Fruit fly (Drosophila melanogaster) whole organism, embryonic: ENCODE measurements around the gene Syx5.

Experiments
- CG10147 ChIP-seq: fragments of 200-800 bp; sonication (Bioruptor generic); optimal IDR thresholded peaks from 2 replicates; lab custom pipeline; 2019; ENCODE audit warnings: missing biosample characterization, mild to moderate bottlenecking, missing genetic modification characterization, moderate library complexity
- CG11398 ChIP-seq: fragments of 200-800 bp; sonication (Bioruptor generic); optimal IDR thresholded peaks from 2 replicates; lab custom pipeline; 2016; ENCODE audit warnings: missing biosample characterization, missing genetic modification characterization
- CG11695 ChIP-seq: fragments of 200-800 bp; sonication (Bioruptor generic); IDR thresholded peaks from 3 replicates; pipeline ENCODE4 v1.3.6; 2022; ENCODE audit warnings: missing biosample characterization, missing genetic modification characterization
- CG14965 ChIP-seq: fragments of 200-800 bp; sonication (Bioruptor generic); optimal IDR thresholded peaks from 2 replicates; lab custom pipeline; 2016; ENCODE audit warnings: missing biosample characterization, missing genetic modification characterization, borderline replicate concordance
- CG17361 ChIP-seq: fragments of 200-800 bp; sonication (Bioruptor generic); IDR thresholded peaks from 3 replicates; pipeline ENCODE4 v1.3.6; 2022; ENCODE audit warnings: missing biosample characterization, missing genetic modification characterization
- CG17385 ChIP-seq: fragments of 200-800 bp; sonication (Bioruptor generic); optimal IDR thresholded peaks from 3 replicates; lab custom pipeline; 2018; ENCODE audit warnings: missing biosample characterization, mild to moderate bottlenecking, missing genetic modification characterization
- CG17568 ChIP-seq: fragments of 200-800 bp; sonication (Bioruptor generic); optimal IDR thresholded peaks from 2 replicates; lab custom pipeline; 2018; ENCODE audit warnings: missing biosample characterization, mild to moderate bottlenecking, missing genetic modification characterization, moderate library complexity
- CG18011 ChIP-seq: fragments of 200-800 bp; sonication (Bioruptor generic); optimal IDR thresholded peaks from 2 replicates; lab custom pipeline; 2017; ENCODE audit warnings: missing biosample characterization, missing genetic modification characterization, mild to moderate bottlenecking, moderate library complexity, missing genotype
- CG1832 ChIP-seq: fragments of 200-800 bp; sonication (Bioruptor generic); optimal IDR thresholded peaks from 2 replicates; lab custom pipeline; 2017; ENCODE audit warnings: missing biosample characterization, mild to moderate bottlenecking, missing genetic modification characterization, inconsistent platforms
- CG31441 ChIP-seq: fragments of 200-800 bp; sonication (Bioruptor generic); IDR thresholded peaks from 2 replicates; pipeline ENCODE4 v1.3.6; 2022; ENCODE audit warnings: missing biosample characterization, missing genetic modification characterization
- CG6175 ChIP-seq: fragments of 200-800 bp; sonication (Bioruptor generic); IDR thresholded peaks from 3 replicates; pipeline ENCODE4 v1.3.6; 2022; ENCODE audit warnings: missing biosample characterization, missing genetic modification characterization
- CG6854 ChIP-seq: fragments of 200-800 bp; sonication (Bioruptor generic); optimal IDR thresholded peaks from 3 replicates; lab custom pipeline; 2017; ENCODE audit warnings: missing biosample characterization, mild to moderate bottlenecking, missing genetic modification characterization
- CG7271 ChIP-seq: fragments of 200-800 bp; sonication (Bioruptor generic); optimal IDR thresholded peaks from 2 replicates; lab custom pipeline; 2018; ENCODE audit warnings: missing biosample characterization, mild to moderate bottlenecking, missing genetic modification characterization, moderate library complexity
- CG7745 ChIP-seq: fragments of 200-800 bp; sonication (Bioruptor generic); optimal IDR thresholded peaks from 2 replicates; lab custom pipeline; 2018; ENCODE audit warnings: missing biosample characterization, mild to moderate bottlenecking, missing genetic modification characterization, moderate library complexity
- CG8924 ChIP-seq: fragments of 200-800 bp; optimal IDR thresholded peaks from 3 replicates; lab custom pipeline; 2019; ENCODE audit warnings: missing biosample characterization, mild to moderate bottlenecking, missing genetic modification characterization, moderate library complexity
- Dll ChIP-seq: fragments of 200-800 bp; sonication (Bioruptor generic); IDR thresholded peaks from 4 replicates; pipeline ENCODE4 v1.3.6; 2022; ENCODE audit warnings: missing biosample characterization, missing genetic modification characterization; ENCODE audit not compliant: partially characterized antibody
- E2f2 ChIP-seq: fragments of 200-800 bp; sonication (Bioruptor generic); IDR thresholded peaks from 2 replicates; pipeline ENCODE4 v1.3.6; 2022; ENCODE audit warnings: missing biosample characterization, missing genetic modification characterization
- Gsc ChIP-seq: fragments of 200-800 bp; sonication (Bioruptor generic); IDR thresholded peaks from 2 replicates; pipeline ENCODE4 v1.3.6; 2022; ENCODE audit warnings: missing biosample characterization, missing genetic modification characterization
- HLHmδ ChIP-seq: fragments of 200-800 bp; sonication (Bioruptor generic); optimal IDR thresholded peaks from 2 replicates; lab custom pipeline; 2018; ENCODE audit warnings: missing biosample characterization, mild to moderate bottlenecking, missing genetic modification characterization, moderate library complexity
- Hsf ChIP-seq: fragments of 200-800 bp; sonication (Bioruptor generic); optimal IDR thresholded peaks from 3 replicates; lab custom pipeline; 2016; ENCODE audit warnings: missing biosample characterization, missing genetic modification characterization
- Lpt ChIP-seq: fragments of >200 bp; optimal IDR thresholded peaks from 2 replicates; lab custom pipeline; 2018; ENCODE audit warnings: missing biosample characterization, missing genetic modification characterization
- MESR4 ChIP-seq: fragments of 200-800 bp; sonication (Bioruptor generic); optimal IDR thresholded peaks from 2 replicates; lab custom pipeline; 2018; ENCODE audit warnings: missing biosample characterization, mild to moderate bottlenecking, missing genetic modification characterization, moderate library complexity
- Neu2 ChIP-seq: fragments of 200-800 bp; sonication (Bioruptor generic); optimal IDR thresholded peaks from 3 replicates; lab custom pipeline; 2016; ENCODE audit warnings: missing biosample characterization, missing genetic modification characterization, borderline replicate concordance
- Nf-YC ChIP-seq: fragments of 200-800 bp; optimal IDR thresholded peaks from 3 replicates; lab custom pipeline; 2019; ENCODE audit warnings: missing biosample characterization, mild to moderate bottlenecking, missing genetic modification characterization, moderate library complexity
- Rx ChIP-seq: fragments of 200-800 bp; sonication (Bioruptor generic); IDR thresholded peaks from 2 replicates; pipeline ENCODE4 v1.3.6; 2022; ENCODE audit warnings: missing biosample characterization, missing genetic modification characterization
- Ssrp ChIP-seq: fragments of 200-800 bp; sonication (Bioruptor generic); optimal IDR thresholded peaks from 2 replicates; lab custom pipeline; 2018; ENCODE audit warnings: missing biosample characterization, mild to moderate bottlenecking, missing genetic modification characterization, moderate library complexity
- Usf ChIP-seq: fragments of 200-800 bp; sonication (Bioruptor generic); optimal IDR thresholded peaks from 2 replicates; lab custom pipeline; 2017; ENCODE audit warnings: missing genotype, missing biosample characterization, missing genetic modification characterization
- ap ChIP-seq: fragments of 200-800 bp; sonication (Bioruptor generic); IDR thresholded peaks from 2 replicates; pipeline ENCODE4 v1.3.6; 2022; ENCODE audit warnings: missing biosample characterization, missing genetic modification characterization
- bbx ChIP-seq: fragments of 200-800 bp; sonication (Bioruptor generic); IDR thresholded peaks from 2 replicates; pipeline ENCODE4 v1.3.6; 2022; ENCODE audit warnings: missing biosample characterization, missing genetic modification characterization; ENCODE audit not compliant: partially characterized antibody
- bigmax ChIP-seq: fragments of 200-800 bp; sonication (Bioruptor generic); optimal IDR thresholded peaks from 2 replicates; lab custom pipeline; 2018; ENCODE audit warnings: missing biosample characterization, mild to moderate bottlenecking, missing genetic modification characterization
- dimm ChIP-seq: fragments of 200-800 bp; sonication (Bioruptor generic); IDR thresholded peaks from 2 replicates; pipeline ENCODE4 v1.3.6; 2022; ENCODE audit warnings: missing biosample characterization, missing genetic modification characterization
- exex ChIP-seq: fragments of 200-800 bp; sonication (Bioruptor generic); optimal IDR thresholded peaks from 4 replicates; lab custom pipeline; 2018; ENCODE audit warnings: missing biosample characterization, mild to moderate bottlenecking, missing genetic modification characterization, moderate library complexity
- ind ChIP-seq: fragments of 200-800 bp; sonication (Bioruptor generic); optimal IDR thresholded peaks from 3 replicates; lab custom pipeline; 2016; ENCODE audit warnings: missing biosample characterization, missing genetic modification characterization
- jigr1 ChIP-seq: fragments of 200-800 bp; sonication (Bioruptor generic); IDR thresholded peaks from 3 replicates; pipeline ENCODE4 v1.3.6; 2022; ENCODE audit warnings: missing biosample characterization, missing genetic modification characterization
- luna ChIP-seq: fragments of 200-800 bp; sonication (Bioruptor generic); optimal IDR thresholded peaks from 2 replicates; lab custom pipeline; 2016; ENCODE audit warnings: missing biosample characterization, missing genetic modification characterization
- mirr ChIP-seq: fragments of 200-800 bp; sonication (Bioruptor generic); optimal IDR thresholded peaks from 3 replicates; lab custom pipeline; 2018; ENCODE audit warnings: missing biosample characterization, mild to moderate bottlenecking, missing genetic modification characterization
- nmo ChIP-seq: fragments of 200-800 bp; sonication (Bioruptor generic); optimal IDR thresholded peaks from 2 replicates; lab custom pipeline; 2018; ENCODE audit warnings: missing biosample characterization, mild to moderate bottlenecking, missing genetic modification characterization, moderate library complexity
- nom ChIP-seq: fragments of 200-800 bp; sonication (Bioruptor generic); optimal IDR thresholded peaks from 2 replicates; lab custom pipeline; 2017; ENCODE audit warnings: missing biosample characterization, missing genetic modification characterization, mild to moderate bottlenecking, moderate library complexity, missing genetic modification reagents
- odd ChIP-seq: fragments of 200-800 bp; sonication (Bioruptor generic); optimal IDR thresholded peaks from 2 replicates; lab custom pipeline; 2017; ENCODE audit warnings: missing biosample characterization, mild to moderate bottlenecking, missing genetic modification characterization
- pros ChIP-seq: fragments of 200-800 bp; sonication (Bioruptor generic); optimal IDR thresholded peaks from 3 replicates; lab custom pipeline; 2019; ENCODE audit warnings: missing biosample characterization, mild to moderate bottlenecking, missing genetic modification characterization, moderate library complexity
- sens-2 ChIP-seq: fragments of 200-800 bp; sonication (Bioruptor generic); IDR thresholded peaks from 2 replicates; pipeline ENCODE4 v1.3.6; 2022; ENCODE audit warnings: missing biosample characterization, missing genetic modification characterization
- shn ChIP-seq: fragments of 200-800 bp; sonication (Bioruptor generic); optimal IDR thresholded peaks from 3 replicates; lab custom pipeline; 2016; ENCODE audit warnings: missing biosample characterization, missing genetic modification characterization
- slbo ChIP-seq: fragments of 200-800 bp; sonication (Bioruptor generic); IDR thresholded peaks from 2 replicates; pipeline ENCODE4 v1.3.6; 2022; ENCODE audit warnings: missing biosample characterization, missing genetic modification characterization
- sna ChIP-seq: fragments of 200-800 bp; sonication (Bioruptor generic); IDR thresholded peaks from 2 replicates; pipeline ENCODE4 v1.3.6; 2022; ENCODE audit warnings: missing biosample characterization, missing genetic modification characterization; ENCODE audit not compliant: partially characterized antibody
- tna ChIP-seq: fragments of 200-800 bp; sonication (Bioruptor generic); IDR thresholded peaks from 2 replicates; pipeline ENCODE4 v1.3.6; 2022; ENCODE audit warnings: missing biosample characterization, missing genetic modification characterization; ENCODE audit not compliant: partially characterized antibody
- toy ChIP-seq: fragments of 200-800 bp; sonication (Bioruptor generic); IDR thresholded peaks from 2 replicates; pipeline ENCODE4 v1.3.6; 2022; ENCODE audit warnings: missing biosample characterization, missing genetic modification characterization
- usp ChIP-seq: fragments of >200 bp; optimal IDR thresholded peaks from 2 replicates; lab custom pipeline; 2017; ENCODE audit warnings: missing biosample characterization, missing genetic modification characterization
- yki ChIP-seq: fragments of >200 bp; optimal IDR thresholded peaks from 3 replicates; lab custom pipeline; 2018
- z ChIP-seq: fragments of 200-800 bp; sonication (Bioruptor generic); IDR thresholded peaks from 3 replicates; pipeline ENCODE4 v1.3.6; 2022; ENCODE audit warnings: missing biosample characterization, missing genetic modification characterization

Syx5 gene

DNA sequence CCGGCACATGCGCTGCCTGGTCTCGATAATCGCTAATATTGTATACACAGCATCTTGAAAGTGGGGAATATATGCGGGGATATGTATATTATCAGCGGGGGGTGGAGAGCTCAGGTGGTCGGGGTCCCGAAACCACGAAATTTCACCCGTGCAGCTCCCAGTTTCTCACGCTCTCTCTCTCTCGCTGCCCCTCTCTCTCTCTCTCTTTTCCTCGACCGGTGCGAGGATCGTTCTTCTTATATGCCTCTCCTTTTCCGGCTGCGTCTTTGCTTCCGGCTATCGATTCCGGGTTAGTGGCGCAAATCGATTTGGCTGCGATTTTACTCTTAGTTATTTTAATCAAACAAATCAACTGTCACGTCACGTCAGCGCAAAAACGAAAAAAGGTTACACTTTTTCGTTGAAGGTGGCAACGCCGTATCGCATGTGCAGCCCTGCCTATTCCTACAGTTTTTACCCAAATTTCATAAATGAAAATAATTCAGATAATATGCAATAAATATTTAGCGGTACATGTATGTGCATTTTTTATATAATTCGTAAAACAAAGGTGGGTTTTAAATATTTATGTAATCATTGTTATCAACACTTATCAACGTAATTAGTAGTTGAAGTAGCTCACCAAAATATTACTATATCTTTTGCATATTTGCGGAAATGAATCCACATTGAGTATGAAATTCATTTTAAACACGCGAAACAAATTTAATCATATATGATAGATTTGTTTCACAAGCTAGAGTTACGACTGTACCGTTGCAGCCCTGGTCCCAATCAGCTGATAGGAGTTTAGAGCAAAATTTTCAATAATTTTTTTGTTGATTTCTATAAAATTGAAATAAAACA is 7.5 kb upstream of the Syx5 start, which contains the start of the genes heix and CG17328 (continued):
- no peak for TF ChIP-seq CG10147 (GFP tag; lab: Kevin White, UChicago)
- no peak for TF ChIP-seq HLHmδ (GFP tag; lab: Kevin White, UChicago)
- TF ChIP-seq jigr1 (GFP tag; lab: Robert Waterston, UW), result 0 out of 3 replicates have a peak, but pooled peaks have one; percentile 38
- TF ChIP-seq z (GFP tag; lab: Robert Waterston, UW), result no peak
- no peak for TF ChIP-seq CG14965 (GFP tag; lab: Kevin White, UChicago)
- TF ChIP-seq ind (GFP tag; lab: Kevin White, UChicago), result peak; percentile 79
- peak; percentile 58 for TF ChIP-seq shn (GFP tag; lab: Kevin White, UChicago)
- peak; percentile 88 for TF ChIP-seq CG17361 (GFP tag; lab: Robert Waterston, UW)
- TF ChIP-seq CG1832 (GFP tag; lab: Kevin White, UChicago), result peak; percentile 57
- peak; percentile 42 for TF ChIP-seq CG17568 (GFP tag; lab: Kevin White, UChicago)
- TF ChIP-seq CG11398 (GFP tag; lab: Kevin White, UChicago), result no peak
- peak; percentile 25 for TF ChIP-seq nom (GFP tag; lab: Kevin White, UChicago)
- no peak; the same call in 1 of the 2 replicates for TF ChIP-seq CG31441 (GFP tag; lab: Robert Waterston, UW)
- peak; percentile 49; the same call in 1 of the 4 replicates for TF ChIP-seq Dll (GFP tag; lab: Robert Waterston, UW)
- TF ChIP-seq CG8924, result peak; percentile 82
- peak; percentile 6 for TF ChIP-seq CG7271
- TF ChIP-seq Lpt (GFP tag; lab: Kevin White, UChicago), result no peak
- TF ChIP-seq Rx (GFP tag; lab: Robert Waterston, UW), result peak; percentile 52
- TF ChIP-seq tna (GFP tag; lab: Robert Waterston, UW), result no peak
- TF ChIP-seq CG11695, result peak; percentile 62; the same call in 1 of the 3 replicates
- TF ChIP-seq dimm (GFP tag; lab: Robert Waterston, UW), result no peak
- no peak for TF ChIP-seq yki
- TF ChIP-seq Gsc (GFP tag; lab: Robert Waterston, UW), result no peak
- peak; percentile 83 for TF ChIP-seq MESR4 (GFP tag; lab: Kevin White, UChicago)
- no peak for TF ChIP-seq CG6175 (GFP tag; lab: Robert Waterston, UW)
- TF ChIP-seq bigmax (GFP tag; lab: Kevin White, UChicago), result no peak
- peak; percentile 70 for TF ChIP-seq luna (GFP tag; lab: Kevin White, UChicago)
- TF ChIP-seq CG7745 (tag; lab: Kevin White, UChicago), result no peak
- TF ChIP-seq nmo (GFP tag; lab: Kevin White, UChicago), result peak; percentile 81
- TF ChIP-seq CG17385 (GFP tag; lab: Kevin White, UChicago), result peak; percentile 58
- peak; percentile 89 for TF ChIP-seq slbo (GFP tag; lab: Robert Waterston, UW)
- peak; percentile 76 for TF ChIP-seq Hsf (GFP tag; lab: Kevin White, UChicago)
- TF ChIP-seq sens-2, result 0 out of 2 replicates have a peak, but pooled peaks have one; percentile 7
- TF ChIP-seq usp (GFP tag; lab: Kevin White, UChicago), result no peak
- TF ChIP-seq Neu2 (GFP tag; lab: Kevin White, UChicago), result no peak
- peak; percentile 48 for TF ChIP-seq E2f2 (GFP tag; lab: Robert Waterston, UW)
- peak; percentile 19 for TF ChIP-seq odd (GFP tag; lab: Kevin White, UChicago)
- no peak for TF ChIP-seq sna (GFP tag; lab: Robert Waterston, UW)
- no peak for TF ChIP-seq exex (tag; lab: Kevin White, UChicago)
- no peak for TF ChIP-seq ap (GFP tag; lab: Robert Waterston, UW)
- TF ChIP-seq bbx, result peak; percentile 27; the same call in 1 of the 2 replicates
- peak; percentile 66 for TF ChIP-seq Ssrp (tag; lab: Kevin White, UChicago)
- no peak for TF ChIP-seq pros
- TF ChIP-seq CG6854, result peak; percentile 26
- no peak for TF ChIP-seq Nf-YC
- TF ChIP-seq Usf, result peak; percentile 33
- TF ChIP-seq toy, result no peak
- TF ChIP-seq CG18011, result peak; percentile 24
- TF ChIP-seq mirr (GFP tag; lab: Kevin White, UChicago), result peak; percentile 37
